Fruit fly (Drosophila melanogaster): Measurements from ENCODE around the gene Aldh7A1.

- no peak for TF ChIP-seq ttk (optimal IDR thresholded peaks at IDR 0.05)
- no peak for TF ChIP-seq h (optimal IDR thresholded peaks at IDR 0.05)
- no peak for TF ChIP-seq psq (optimal IDR thresholded peaks at IDR 0.05)
- no peak for TF ChIP-seq Sin3A (optimal IDR thresholded peaks at IDR 0.05)
- TF ChIP-seq insv (optimal IDR thresholded peaks at IDR 0.05), result no peak
- no peak for TF ChIP-seq Myc (optimal IDR thresholded peaks at IDR 0.05)
Observed at dm6 chr3L:19261213-19261612, 7.5 kb downstream of the Aldh7A1 start, which contains the start of gene Bet1.

Measured in Kc167 (cell line).